In the genomic region with DNA sequence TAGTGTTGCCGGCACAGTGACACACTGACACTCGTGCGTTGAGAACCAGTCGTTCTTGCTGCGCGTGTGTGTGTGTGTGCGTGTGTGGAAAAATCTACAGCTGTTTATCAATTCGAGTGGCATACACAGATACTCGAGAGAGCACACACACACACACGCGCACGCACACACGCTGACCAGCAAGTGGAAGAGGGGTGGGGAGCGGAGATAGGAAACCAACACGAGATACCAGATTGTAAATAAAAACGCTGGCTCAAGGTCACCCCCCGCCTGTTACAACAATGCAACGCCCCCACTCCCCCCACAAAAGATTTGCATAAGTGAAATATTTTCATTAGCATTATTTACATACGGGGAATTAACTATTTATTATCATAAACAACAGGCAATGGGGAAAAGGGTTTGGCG, we compare ENCODE assay signal across 1 fruit fly cellular context.
TF ChIP-seq lines count a peak whose summit lies in the region.

No protein-coding gene starts in this region.

TF ChIP-seq in whole organism, embryonic, 481 proteins besides CTCF, POLR2A, EP300 and RAD21 (continued from another document and continues in another):
- peak; percentile 41 for TF ChIP-seq CG12219 (GFP tag; optimal IDR thresholded peaks at IDR 0.05; lab: Kevin White, UChicago)
- TF ChIP-seq CG14050 (GFP tag; IDR thresholded peaks at IDR 0.05; lab: Robert Waterston, UW): no peak
- TF ChIP-seq CG8478 (optimal IDR thresholded peaks at IDR 0.05; lab: Kevin White, UChicago): no peak
- TF ChIP-seq mirr (GFP tag; optimal IDR thresholded peaks at IDR 0.05; lab: Kevin White, UChicago): peak; percentile 80
- no peak for TF ChIP-seq ind (GFP tag; optimal IDR thresholded peaks at IDR 0.05; lab: Kevin White, UChicago)
- TF ChIP-seq jigr1 (GFP tag; IDR thresholded peaks at IDR 0.05; lab: Robert Waterston, UW): no peak
- no peak for TF ChIP-seq danr (GFP tag; IDR thresholded peaks at IDR 0.05; lab: Robert Waterston, UW)
- no peak for TF ChIP-seq CG8765 (GFP tag; IDR thresholded peaks at IDR 0.05; lab: Robert Waterston, UW)
- TF ChIP-seq Sry-δ (GFP tag; optimal IDR thresholded peaks at IDR 0.05; lab: Kevin White, UChicago): no peak
- peak; percentile 80 for TF ChIP-seq ERR (GFP tag; optimal IDR thresholded peaks at IDR 0.05; lab: Kevin White, UChicago)
- no peak for TF ChIP-seq CG5245 (GFP tag; optimal IDR thresholded peaks at IDR 0.05; lab: Kevin White, UChicago)
- no peak for TF ChIP-seq hkb (optimal IDR thresholded peaks at IDR 0.05; lab: Kevin White, UChicago)
- 0 out of 2 replicates have a peak, but pooled peaks have one; percentile 30 for TF ChIP-seq hkb (GFP tag; IDR thresholded peaks at IDR 0.05; lab: Robert Waterston, UW)
- TF ChIP-seq MBD-R2 (GFP tag; IDR thresholded peaks at IDR 0.05; lab: Robert Waterston, UW): peak; percentile 30; the same call in 1 of the 2 replicates
- no peak for TF ChIP-seq CG34224 (GFP tag; IDR thresholded peaks at IDR 0.05; lab: Robert Waterston, UW; ENCODE audit: partially characterized antibody)
- no peak for TF ChIP-seq btn (GFP tag; optimal IDR thresholded peaks at IDR 0.05; lab: Kevin White, UChicago)
- peak; percentile 6 for TF ChIP-seq CG12104 (GFP tag; optimal IDR thresholded peaks at IDR 0.05; lab: Kevin White, UChicago)
- TF ChIP-seq klu (GFP tag; IDR thresholded peaks at IDR 0.05; lab: Robert Waterston, UW): no peak
- TF ChIP-seq gem (tag; optimal IDR thresholded peaks at IDR 0.05; lab: Kevin White, UChicago): peak; percentile 32
- peak; percentile 20 for TF ChIP-seq fd96Cb (tag; optimal IDR thresholded peaks at IDR 0.05; lab: Kevin White, UChicago)
- TF ChIP-seq Fer1 (GFP tag; optimal IDR thresholded peaks at IDR 0.05; lab: Kevin White, UChicago): peak; percentile 81
- peak; percentile 56 for TF ChIP-seq Blimp-1 (GFP tag; optimal IDR thresholded peaks at IDR 0.05; lab: Kevin White, UChicago)
- no peak; the same call in 1 of the 2 replicates for TF ChIP-seq CG14014 (GFP tag; IDR thresholded peaks at IDR 0.05; lab: Robert Waterston, UW)
- no peak for TF ChIP-seq CG18262 (tag; optimal IDR thresholded peaks at IDR 0.05; lab: Kevin White, UChicago)
- TF ChIP-seq caup (GFP tag; optimal IDR thresholded peaks at IDR 0.05; lab: Kevin White, UChicago; ENCODE audit: severe bottlenecking): peak; percentile 67
- TF ChIP-seq CG10366 (GFP tag; IDR thresholded peaks at IDR 0.05; lab: Robert Waterston, UW): no peak
- no peak for TF ChIP-seq CG15073 (GFP tag; optimal IDR thresholded peaks at IDR 0.05; lab: Kevin White, UChicago)
- no peak for TF ChIP-seq CG9876 (GFP tag; optimal IDR thresholded peaks at IDR 0.05; lab: Kevin White, UChicago)
- no peak for TF ChIP-seq Spps (tag; optimal IDR thresholded peaks at IDR 0.05; lab: Kevin White, UChicago)
- no peak for TF ChIP-seq en (GFP tag; optimal IDR thresholded peaks at IDR 0.05; lab: Kevin White, UChicago)
- peak; percentile 23 for TF ChIP-seq salm (tag; optimal IDR thresholded peaks at IDR 0.05; lab: Kevin White, UChicago)
- no peak for TF ChIP-seq Hmx (GFP tag; optimal IDR thresholded peaks at IDR 0.05; lab: Kevin White, UChicago)
- TF ChIP-seq Lpt (GFP tag; optimal IDR thresholded peaks at IDR 0.05; lab: Kevin White, UChicago): no peak
- peak; percentile 18 for TF ChIP-seq oc (tag; optimal IDR thresholded peaks at IDR 0.05; lab: Kevin White, UChicago)
- no peak for TF ChIP-seq CG17612 (GFP tag; IDR thresholded peaks at IDR 0.05; lab: Robert Waterston, UW)
- no peak for TF ChIP-seq CG34422 (GFP tag; IDR thresholded peaks at IDR 0.05; lab: Robert Waterston, UW)
- no peak for TF ChIP-seq stwl (tag; optimal IDR thresholded peaks at IDR 0.05; lab: Kevin White, UChicago)
- peak; percentile 66 for TF ChIP-seq wek (GFP tag; optimal IDR thresholded peaks at IDR 0.05; lab: Kevin White, UChicago)
- no peak for TF ChIP-seq Hr51 (GFP tag; optimal IDR thresholded peaks at IDR 0.05; lab: Kevin White, UChicago)
- peak; percentile 18 for TF ChIP-seq CG8281 (tag; optimal IDR thresholded peaks at IDR 0.05; lab: Kevin White, UChicago)
- TF ChIP-seq B-H2 (GFP tag; optimal IDR thresholded peaks at IDR 0.05; lab: Kevin White, UChicago): no peak
- TF ChIP-seq Atf6 (GFP tag; IDR thresholded peaks at IDR 0.05; lab: Robert Waterston, UW): 0 out of 2 replicates have a peak, but pooled peaks have one; percentile 36
- no peak for TF ChIP-seq pfk (GFP tag; optimal IDR thresholded peaks at IDR 0.05; lab: Kevin White, UChicago)
- no peak for TF ChIP-seq Dll (GFP tag; IDR thresholded peaks at IDR 0.05; lab: Robert Waterston, UW; ENCODE audit: partially characterized antibody)
- TF ChIP-seq NC2β (GFP tag; optimal IDR thresholded peaks at IDR 0.05; lab: Kevin White, UChicago): no peak
- no peak for TF ChIP-seq D19B (GFP tag; optimal IDR thresholded peaks at IDR 0.05; lab: Kevin White, UChicago)
- peak; percentile 19 for TF ChIP-seq CG7987 (GFP tag; optimal IDR thresholded peaks at IDR 0.05; lab: Kevin White, UChicago)
- TF ChIP-seq Ptx1 (GFP tag; IDR thresholded peaks at IDR 0.05; lab: Robert Waterston, UW): no peak
- TF ChIP-seq CG9932 (GFP tag; IDR thresholded peaks at IDR 0.05; lab: Robert Waterston, UW): no peak
- no peak for TF ChIP-seq seq (GFP tag; IDR thresholded peaks at IDR 0.05; lab: Robert Waterston, UW)
- TF ChIP-seq CG10543 (GFP tag; optimal IDR thresholded peaks at IDR 0.05; lab: Kevin White, UChicago): peak; percentile 81
- TF ChIP-seq Ssrp (tag; optimal IDR thresholded peaks at IDR 0.05; lab: Kevin White, UChicago): no peak
- no peak for TF ChIP-seq slbo (GFP tag; IDR thresholded peaks at IDR 0.05; lab: Robert Waterston, UW)
- peak; percentile 17 for TF ChIP-seq unpg (GFP tag; optimal IDR thresholded peaks at IDR 0.05; lab: Kevin White, UChicago)
- peak; percentile 3 for TF ChIP-seq tap (tag; optimal IDR thresholded peaks at IDR 0.05; lab: Kevin White, UChicago)
- no peak for TF ChIP-seq crc (GFP tag; optimal IDR thresholded peaks at IDR 0.05; lab: Kevin White, UChicago)
- peak in 1 of 2 experiments; percentile 23 for TF ChIP-seq Hr78 (GFP tag; optimal IDR thresholded peaks at IDR 0.05; lab: Kevin White, UChicago)
- no peak for TF ChIP-seq h (optimal IDR thresholded peaks at IDR 0.05; lab: Kevin White, UChicago)
- peak; percentile 4 for TF ChIP-seq Dek (tag; optimal IDR thresholded peaks at IDR 0.05; lab: Kevin White, UChicago)
- TF ChIP-seq CG7963 (GFP tag; IDR thresholded peaks at IDR 0.05; lab: Robert Waterston, UW; ENCODE audit: partially characterized antibody): no peak
- no peak for TF ChIP-seq Rx (GFP tag; IDR thresholded peaks at IDR 0.05; lab: Robert Waterston, UW)
- TF ChIP-seq slp2 (GFP tag; optimal IDR thresholded peaks at IDR 0.05; lab: Kevin White, UChicago): no peak
- TF ChIP-seq CG18599 (GFP tag; optimal IDR thresholded peaks at IDR 0.05; lab: Kevin White, UChicago): peak; percentile 72
- TF ChIP-seq NfI (GFP tag; optimal IDR thresholded peaks at IDR 0.05; lab: Kevin White, UChicago): no peak
- TF ChIP-seq MTF-1 (GFP tag; optimal IDR thresholded peaks at IDR 0.05; lab: Kevin White, UChicago; ENCODE audit: borderline replicate concordance): peak; percentile 29
- peak; percentile 16 for TF ChIP-seq schlank (tag; optimal IDR thresholded peaks at IDR 0.05; lab: Kevin White, UChicago)
- TF ChIP-seq CG2875 (GFP tag; optimal IDR thresholded peaks at IDR 0.05; lab: Kevin White, UChicago): peak; percentile 27
- peak; percentile 89 for TF ChIP-seq cg (GFP tag; optimal IDR thresholded peaks at IDR 0.05; lab: Kevin White, UChicago)
- TF ChIP-seq CG9215 (GFP tag; IDR thresholded peaks at IDR 0.05; lab: Robert Waterston, UW): no peak
- TF ChIP-seq ewg (GFP tag; optimal IDR thresholded peaks at IDR 0.05; lab: Kevin White, UChicago): no peak
- TF ChIP-seq fru (optimal IDR thresholded peaks at IDR 0.05; lab: Kevin White, UChicago): no peak
- TF ChIP-seq CG6272 (GFP tag; IDR thresholded peaks at IDR 0.05; lab: Robert Waterston, UW): no peak
- peak; percentile 56 for TF ChIP-seq CG12071 (GFP tag; optimal IDR thresholded peaks at IDR 0.05; lab: Kevin White, UChicago)
- no peak for TF ChIP-seq CG7745 (tag; optimal IDR thresholded peaks at IDR 0.05; lab: Kevin White, UChicago)
- TF ChIP-seq HLH4C (GFP tag; IDR thresholded peaks at IDR 0.05; lab: Robert Waterston, UW; ENCODE audit: partially characterized antibody): no peak
- no peak for TF ChIP-seq CG31224 (GFP tag; IDR thresholded peaks at IDR 0.05; lab: Robert Waterston, UW)
- no peak; the same call in 1 of the 2 replicates for TF ChIP-seq chm (GFP tag; IDR thresholded peaks at IDR 0.05; lab: Robert Waterston, UW)
- no peak for TF ChIP-seq Ets65A (GFP tag; lab: Kevin White, UChicago)
- TF ChIP-seq Hand (GFP tag; optimal IDR thresholded peaks at IDR 0.05; lab: Kevin White, UChicago): no peak
- peak; percentile 33 for TF ChIP-seq Jarid2 (GFP tag; optimal IDR thresholded peaks at IDR 0.05; lab: Kevin White, UChicago)
- no peak for TF ChIP-seq Sin3A (optimal IDR thresholded peaks at IDR 0.05; lab: Kevin White, UChicago)
- no peak for TF ChIP-seq CG14860 (GFP tag; IDR thresholded peaks at IDR 0.05; lab: Robert Waterston, UW; ENCODE audit: partially characterized antibody)
- TF ChIP-seq CG10565 (GFP tag; optimal IDR thresholded peaks at IDR 0.05; lab: Kevin White, UChicago): no peak
- TF ChIP-seq CG4360 (GFP tag; IDR thresholded peaks at IDR 0.05; lab: Robert Waterston, UW): no peak
- peak; percentile 62 for TF ChIP-seq CG2678 (tag; optimal IDR thresholded peaks at IDR 0.05; lab: Kevin White, UChicago)
- no peak for TF ChIP-seq Optix (GFP tag; IDR thresholded peaks at IDR 0.05; lab: Robert Waterston, UW)
- TF ChIP-seq tll (GFP tag; optimal IDR thresholded peaks at IDR 0.05; lab: Kevin White, UChicago): no peak
- TF ChIP-seq eve (GFP tag; optimal IDR thresholded peaks at IDR 0.05; lab: Kevin White, UChicago): no peak
- no peak for TF ChIP-seq Poxn (GFP tag; IDR thresholded peaks at IDR 0.05; lab: Robert Waterston, UW)
- peak; percentile 22 for TF ChIP-seq kay (GFP tag; optimal IDR thresholded peaks at IDR 0.05; lab: Kevin White, UChicago)
- TF ChIP-seq CG32532 (GFP tag; IDR thresholded peaks at IDR 0.05; lab: Robert Waterston, UW): no peak
- peak; percentile 9 for TF ChIP-seq CG13624 (GFP tag; optimal IDR thresholded peaks at IDR 0.05; lab: Kevin White, UChicago)
- TF ChIP-seq Sox100B (GFP tag; optimal IDR thresholded peaks at IDR 0.05; lab: Kevin White, UChicago): peak; percentile 47
- TF ChIP-seq Rfx (GFP tag; IDR thresholded peaks at IDR 0.05; lab: Robert Waterston, UW): peak; percentile 33; the same call in 1 of the 2 replicates
- peak; percentile 36 for TF ChIP-seq CG12391 (tag; optimal IDR thresholded peaks at IDR 0.05; lab: Kevin White, UChicago)
- TF ChIP-seq hb (GFP tag; IDR thresholded peaks at IDR 0.05; lab: Robert Waterston, UW; ENCODE audit: partially characterized antibody): no peak
- no peak for TF ChIP-seq Hsf (GFP tag; optimal IDR thresholded peaks at IDR 0.05; lab: Kevin White, UChicago)
- peak; percentile 7 for TF ChIP-seq TFAM (GFP tag; optimal IDR thresholded peaks at IDR 0.05; lab: Kevin White, UChicago)
- no peak for TF ChIP-seq sens (GFP tag; lab: Kevin White, UChicago)
- TF ChIP-seq bcd (GFP tag; optimal IDR thresholded peaks at IDR 0.05; lab: Kevin White, UChicago): peak; percentile 25
- no peak for TF ChIP-seq D (optimal IDR thresholded peaks at IDR 0.05; lab: Kevin White, UChicago)
- peak; percentile 28 for TF ChIP-seq D (GFP tag; optimal IDR thresholded peaks at IDR 0.05; lab: Kevin White, UChicago)
- no peak for TF ChIP-seq CG7839 (tag; optimal IDR thresholded peaks at IDR 0.05; lab: Kevin White, UChicago)
- TF ChIP-seq dmrt99B (tag; optimal IDR thresholded peaks at IDR 0.05; lab: Kevin White, UChicago): no peak
- peak; percentile 31 for TF ChIP-seq CG31365 (tag; optimal IDR thresholded peaks at IDR 0.05; lab: Kevin White, UChicago)
- no peak for TF ChIP-seq CG14667 (GFP tag; IDR thresholded peaks at IDR 0.05; lab: Robert Waterston, UW)
- TF ChIP-seq Fer3 (tag; optimal IDR thresholded peaks at IDR 0.05; lab: Kevin White, UChicago): peak; percentile 41
- TF ChIP-seq CG18476 (GFP tag; optimal IDR thresholded peaks at IDR 0.05; lab: Kevin White, UChicago): no peak
- TF ChIP-seq rib (GFP tag; IDR thresholded peaks at IDR 0.05; lab: Robert Waterston, UW): 0 out of 2 replicates have a peak, but pooled peaks have one; percentile 28
- TF ChIP-seq sug (tag; optimal IDR thresholded peaks at IDR 0.05; lab: Kevin White, UChicago): peak; percentile 91
- TF ChIP-seq amos (GFP tag; IDR thresholded peaks at IDR 0.05; lab: Robert Waterston, UW; ENCODE audit: partially characterized antibody): no peak
- no peak for TF ChIP-seq CG8359 (GFP tag; optimal IDR thresholded peaks at IDR 0.05; lab: Kevin White, UChicago; ENCODE audit: borderline replicate concordance)
- no peak for TF ChIP-seq CG9437 (GFP tag; optimal IDR thresholded peaks at IDR 0.05; lab: Kevin White, UChicago)
- peak; percentile 94 for TF ChIP-seq chinmo (GFP tag; IDR thresholded peaks at IDR 0.05; lab: Robert Waterston, UW; ENCODE audit: partially characterized antibody)
- no peak for TF ChIP-seq CG12744 (GFP tag; optimal IDR thresholded peaks at IDR 0.05; lab: Kevin White, UChicago)
- no peak for TF ChIP-seq Ada2b (GFP tag; IDR thresholded peaks at IDR 0.05; lab: Robert Waterston, UW)
- TF ChIP-seq yki (optimal IDR thresholded peaks at IDR 0.05; lab: Kevin White, UChicago): no peak
- no peak for TF ChIP-seq CG12299 (tag; optimal IDR thresholded peaks at IDR 0.05; lab: Kevin White, UChicago)
- TF ChIP-seq CG18764 (GFP tag; optimal IDR thresholded peaks at IDR 0.05; lab: Kevin White, UChicago): no peak
- no peak for TF ChIP-seq sr (GFP tag; IDR thresholded peaks at IDR 0.05; lab: Robert Waterston, UW)
- TF ChIP-seq CG4282 (GFP tag; optimal IDR thresholded peaks at IDR 0.05; lab: Kevin White, UChicago): no peak
- peak; percentile 89 for TF ChIP-seq crol (GFP tag; IDR thresholded peaks at IDR 0.05; lab: Robert Waterston, UW)
- TF ChIP-seq Bgb (GFP tag; IDR thresholded peaks at IDR 0.05; lab: Robert Waterston, UW; ENCODE audit: partially characterized antibody): no peak
- no peak for TF ChIP-seq CG2889 (GFP tag; IDR thresholded peaks at IDR 0.05; lab: Robert Waterston, UW)
- peak; percentile 75 for TF ChIP-seq Med (GFP tag; lab: Kevin White, UChicago)
- TF ChIP-seq CG2129 (GFP tag; IDR thresholded peaks at IDR 0.05; lab: Robert Waterston, UW; ENCODE audit: partially characterized antibody): no peak
- peak; percentile 58 for TF ChIP-seq Hmr (GFP tag; optimal IDR thresholded peaks at IDR 0.05; lab: Kevin White, UChicago)
- no peak for TF ChIP-seq hbn (GFP tag; IDR thresholded peaks at IDR 0.05; lab: Robert Waterston, UW; ENCODE audit: partially characterized antibody)
- TF ChIP-seq mld (GFP tag; IDR thresholded peaks at IDR 0.05; lab: Robert Waterston, UW; ENCODE audit: partially characterized antibody): no peak
